Worm (Caenorhabditis elegans) whole organism, L3 larva: Measurements from ENCODE around the gene C01G6.4.

Experiments used
- egl-5 ChIP-seq: fragments of 150-350 bp; optimal IDR thresholded peaks from 2 replicates; lab custom pipeline; 2017; ENCODE audit warnings: missing biosample characterization, missing genetic modification reagents, missing genetic modification characterization, inconsistent platforms
- fos-1 ChIP-seq: fragments of 150-350 bp; optimal IDR thresholded peaks from 2 replicates; lab custom pipeline; 2014; ENCODE audit warnings: missing biosample characterization, missing genetic modification characterization
- hmg-11 ChIP-seq: sonication (generic microtip); optimal IDR thresholded peaks from 2 replicates; lab custom pipeline; 2016; ENCODE audit warnings: missing genetic modification characterization, missing compliant biosample characterization
- lsy-12 ChIP-seq: sonication (generic microtip); optimal IDR thresholded peaks from 2 replicates; lab custom pipeline; 2016; ENCODE audit warnings: mild to moderate bottlenecking, missing genetic modification characterization, missing compliant biosample characterization
- mdl-1 ChIP-seq: fragments of 150-350 bp; optimal IDR thresholded peaks from 2 replicates; lab custom pipeline; 2014; ENCODE audit warnings: missing biosample characterization, missing genetic modification characterization
- nhr-11 ChIP-seq: fragments of 150-350 bp; optimal IDR thresholded peaks from 2 replicates; lab custom pipeline; 2014; ENCODE audit warnings: missing biosample characterization, missing genetic modification characterization
- nhr-12 ChIP-seq: fragments of 150-350 bp; optimal IDR thresholded peaks from 2 replicates; lab custom pipeline; 2014; ENCODE audit warnings: missing biosample characterization, missing genetic modification characterization
- nhr-25 ChIP-seq: sonication (generic microtip); optimal IDR thresholded peaks from 2 replicates; lab custom pipeline; 2017; ENCODE audit warnings: missing biosample characterization, missing genetic modification characterization
- nhr-28 ChIP-seq: fragments of 150-350 bp; optimal IDR thresholded peaks from 2 replicates; lab custom pipeline; 2014; ENCODE audit warnings: missing biosample characterization, missing genetic modification characterization
- nhr-43 ChIP-seq: sonication (generic microtip); optimal IDR thresholded peaks from 2 replicates; lab custom pipeline; 2016; ENCODE audit warnings: mild to moderate bottlenecking, missing genetic modification characterization, missing compliant biosample characterization; ENCODE audit not compliant: poor library complexity, severe bottlenecking
- pha-4 ChIP-seq: fragments of 150-350 bp; optimal IDR thresholded peaks from 2 replicates; lab custom pipeline; 2014; ENCODE audit warnings: missing biosample characterization, missing genetic modification reagents, missing genetic modification characterization
- skn-1 ChIP-seq: fragments of 150-350 bp; optimal IDR thresholded peaks from 2 replicates; lab custom pipeline; 2014; ENCODE audit warnings: missing biosample characterization, missing genetic modification characterization
- snpc-4 ChIP-seq: fragments of 150-350 bp; optimal IDR thresholded peaks from 2 replicates; lab custom pipeline; 2014; ENCODE audit warnings: missing biosample characterization, missing genetic modification characterization
- unc-62 ChIP-seq: fragments of 150-350 bp; sonication (generic microtip); optimal IDR thresholded peaks from 4 replicates; lab custom pipeline; 2014; ENCODE audit warnings: missing biosample characterization, missing genetic modification reagents, missing genetic modification characterization

- TF ChIP-seq nhr-28 (tag; lab: Kevin White, UChicago), result no peak
- TF ChIP-seq lsy-12, result no peak
- no peak for TF ChIP-seq nhr-43 (tag; lab: Kevin White, UChicago)
- TF ChIP-seq skn-1 (tag; lab: Kevin White, UChicago), result no peak
- no peak for TF ChIP-seq nhr-25
- no peak for TF ChIP-seq hmg-11 (tag; lab: Kevin White, UChicago)
- TF ChIP-seq nhr-11 (tag; lab: Kevin White, UChicago), result no peak
- no peak for TF ChIP-seq nhr-12
- no peak for TF ChIP-seq fos-1 (tag; lab: Kevin White, UChicago)
- TF ChIP-seq snpc-4, result no peak
- no peak for TF ChIP-seq unc-62 (GFP tag; lab: Kevin White, UChicago)
- TF ChIP-seq mdl-1 (tag; lab: Kevin White, UChicago), result no peak
- no peak for TF ChIP-seq pha-4
- no peak for TF ChIP-seq egl-5 (tag; lab: Kevin White, UChicago)
These were observed 7.1 kb downstream of the C01G6.4 start for ce11 chrII:9265705-9266104.
